Fruit fly (Drosophila melanogaster): Measurements from ENCODE around the gene twy.
A peak's percentile ranks its signal among the peaks of the same experiment; 100 is the strongest.

Gene twy

DNA sequence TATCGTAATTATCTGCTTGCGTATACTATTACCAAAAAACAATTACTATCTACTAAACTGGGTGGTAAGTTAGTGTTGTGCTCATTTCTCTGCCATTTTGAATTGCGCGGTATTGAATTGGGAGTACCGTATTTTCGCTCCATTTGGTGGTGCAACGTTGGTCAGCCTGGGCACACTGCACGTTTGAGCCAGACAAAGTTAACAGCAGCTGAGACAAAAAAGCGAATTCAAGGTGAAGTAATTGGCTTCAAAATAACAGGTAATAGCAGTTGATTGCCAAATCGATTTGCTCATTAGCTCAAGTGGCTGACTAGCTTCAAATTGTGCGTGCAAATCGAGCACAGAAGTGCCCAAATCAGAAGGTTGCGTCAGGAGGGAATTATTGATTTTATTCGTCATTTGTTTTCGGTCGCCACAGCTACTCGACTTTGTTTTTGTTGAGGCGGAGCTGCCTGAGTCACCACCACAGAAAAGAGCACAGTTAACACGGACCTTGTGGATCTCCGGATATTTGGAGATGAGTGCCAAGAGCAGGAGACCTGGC is 2.4 kb upstream of the twy start, which contains the start of gene Klp68D:
Gene Klp68D (plus strand): TSS at position 175 of the 544 bp plus-strand sequence.
- no peak for TF ChIP-seq h (GFP tag; optimal IDR thresholded peaks at IDR 0.05)
- TF ChIP-seq sage (GFP tag; optimal IDR thresholded peaks at IDR 0.05) = no peak
- no peak for TF ChIP-seq tai (GFP tag; optimal IDR thresholded peaks at IDR 0.05)
- no peak for TF ChIP-seq woc (GFP tag; optimal IDR thresholded peaks at IDR 0.05)
- TF ChIP-seq pan (optimal IDR thresholded peaks at IDR 0.05) = no peak
- no peak for TF ChIP-seq dsf (GFP tag; optimal IDR thresholded peaks at IDR 0.05; ENCODE audit: borderline replicate concordance)

DNA sequence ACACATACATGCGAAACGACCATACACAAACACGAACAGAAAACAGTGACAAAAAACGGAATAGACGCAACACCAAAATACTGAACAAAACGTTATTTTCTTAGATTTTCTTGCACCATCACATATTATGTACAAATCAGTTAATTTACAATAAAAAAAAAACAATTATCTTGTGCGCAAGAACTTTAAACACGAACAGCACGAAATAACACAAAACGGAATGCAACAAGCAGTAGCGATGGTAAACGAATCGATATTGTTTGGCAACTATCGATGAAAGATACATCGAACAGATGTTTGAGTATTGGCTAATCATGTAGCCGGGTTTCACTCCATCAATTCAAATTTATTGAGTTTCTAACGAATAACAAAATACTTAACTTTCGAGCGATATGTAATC is 3.3 kb downstream of the twy start, which contains the start of gene Pi3K68D:
Gene Pi3K68D (minus strand): TSS at position 241 of the 400 bp plus-strand sequence.
- TF ChIP-seq CG9705 (GFP tag; optimal IDR thresholded peaks at IDR 0.05) (peak; percentile 23), CG32264 (GFP tag; optimal IDR thresholded peaks at IDR 0.05) (peak; percentile 19), Vsx2 (GFP tag; optimal IDR thresholded peaks at IDR 0.05; ENCODE audit: partially characterized antibody) (no peak), rgr (GFP tag; optimal IDR thresholded peaks at IDR 0.05) (no peak), usp (GFP tag; optimal IDR thresholded peaks at IDR 0.05) (no peak), OdsH (GFP tag; optimal IDR thresholded peaks at IDR 0.05) (peak; percentile 11), Mio (GFP tag; optimal IDR thresholded peaks at IDR 0.05) (no peak), Myc (optimal IDR thresholded peaks at IDR 0.05) (peak; percentile 14), psq (GFP tag; optimal IDR thresholded peaks at IDR 0.05) (peak; percentile 95), dmrt93B (GFP tag; optimal IDR thresholded peaks at IDR 0.05) (no peak), ey (GFP tag; optimal IDR thresholded peaks at IDR 0.05) (peak; percentile 4), Hr83 (GFP tag; optimal IDR thresholded peaks at IDR 0.05; ENCODE audit: poor library complexity, severe bottlenecking) (peak; percentile 28)

DNA sequence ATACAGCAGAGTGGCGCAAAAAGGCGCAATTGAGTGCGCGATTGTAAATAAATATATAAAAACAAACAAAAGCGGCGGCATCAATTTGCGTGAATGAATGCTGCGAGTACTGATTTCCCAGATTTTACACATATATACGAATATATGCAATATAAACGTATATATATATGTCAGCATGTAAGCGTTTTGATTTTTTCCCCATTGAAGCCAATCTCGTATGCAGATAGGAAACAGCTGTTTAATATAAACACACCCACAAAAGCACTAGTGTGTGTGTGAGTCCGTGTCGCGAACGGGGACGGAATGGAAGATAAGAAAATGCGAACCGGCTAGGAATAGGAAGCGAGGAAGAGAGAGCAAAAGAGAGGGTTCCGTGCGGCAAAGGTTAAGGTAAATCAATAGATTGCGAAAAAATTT is 4.1 kb downstream of the twy start:
- TF ChIP-seq dmrt93B (GFP tag; optimal IDR thresholded peaks at IDR 0.05) (no peak), Vsx2 (GFP tag; optimal IDR thresholded peaks at IDR 0.05; ENCODE audit: partially characterized antibody) (no peak), N (GFP tag; optimal IDR thresholded peaks at IDR 0.05) (no peak), h (GFP tag; optimal IDR thresholded peaks at IDR 0.05) (no peak), CG9705 (GFP tag; optimal IDR thresholded peaks at IDR 0.05) (no peak), sv (GFP tag; optimal IDR thresholded peaks at IDR 0.05) (no peak), Dfd (GFP tag; optimal IDR thresholded peaks at IDR 0.05) (no peak), Myc (optimal IDR thresholded peaks at IDR 0.05) (no peak), HLH106 (tag; optimal IDR thresholded peaks at IDR 0.05) (no peak), psq (GFP tag; optimal IDR thresholded peaks at IDR 0.05) (peak; percentile 87), foxo (GFP tag; optimal IDR thresholded peaks at IDR 0.05) (peak in 1 of 2 experiments; percentile 12), sage (GFP tag; optimal IDR thresholded peaks at IDR 0.05) (peak; percentile 42), lola (GFP tag; optimal IDR thresholded peaks at IDR 0.05) (no peak), Dif (GFP tag; optimal IDR thresholded peaks at IDR 0.05; ENCODE audit: partially characterized antibody) (no peak), CrebA (GFP tag; optimal IDR thresholded peaks at IDR 0.05; ENCODE audit: borderline replicate concordance) (no peak), dsf (GFP tag; optimal IDR thresholded peaks at IDR 0.05; ENCODE audit: borderline replicate concordance) (no peak), Rel (GFP tag; optimal IDR thresholded peaks at IDR 0.05) (peak; percentile 10), Rel (tag; optimal IDR thresholded peaks at IDR 0.05) (peak; percentile 35), woc (GFP tag; optimal IDR thresholded peaks at IDR 0.05) (no peak), tai (GFP tag; optimal IDR thresholded peaks at IDR 0.05) (no peak), Sp1 (GFP tag; optimal IDR thresholded peaks at IDR 0.05) (no peak), Jra (GFP tag; optimal IDR thresholded peaks at IDR 0.05) (no peak)

DNA sequence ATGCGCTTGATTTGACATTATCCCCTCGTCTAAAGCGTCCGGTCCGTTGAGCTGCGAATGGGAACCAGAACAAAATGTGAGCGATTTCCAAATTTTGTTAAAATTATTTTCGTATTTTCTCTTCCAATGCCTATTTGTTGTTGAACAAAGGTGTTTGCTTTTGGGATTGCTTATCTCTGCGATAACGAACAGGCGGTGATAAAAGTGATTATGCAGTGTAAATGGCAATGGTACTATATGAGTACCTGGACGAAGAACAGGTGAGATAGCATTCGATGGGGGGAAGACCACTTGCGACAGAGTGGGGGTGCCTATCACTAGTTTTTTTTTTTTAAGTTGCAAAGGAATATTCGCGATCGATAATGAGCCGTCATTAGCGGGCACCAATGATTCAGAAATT is 4.9 kb downstream of the twy start:
- TF ChIP-seq brk (GFP tag; optimal IDR thresholded peaks at IDR 0.05) (no peak), CG32264 (GFP tag; optimal IDR thresholded peaks at IDR 0.05) (no peak), N (GFP tag; optimal IDR thresholded peaks at IDR 0.05) (no peak), br (GFP tag; optimal IDR thresholded peaks at IDR 0.05) (peak; percentile 44), dsf (GFP tag; optimal IDR thresholded peaks at IDR 0.05; ENCODE audit: borderline replicate concordance) (no peak), rgr (GFP tag; optimal IDR thresholded peaks at IDR 0.05) (peak; percentile 54), Hr83 (GFP tag; optimal IDR thresholded peaks at IDR 0.05; ENCODE audit: poor library complexity, severe bottlenecking) (peak; percentile 62), ey (GFP tag; optimal IDR thresholded peaks at IDR 0.05) (no peak), Mio (GFP tag; optimal IDR thresholded peaks at IDR 0.05) (no peak), sage (GFP tag; optimal IDR thresholded peaks at IDR 0.05) (no peak), Hr78 (GFP tag; optimal IDR thresholded peaks at IDR 0.05) (no peak), h (GFP tag; optimal IDR thresholded peaks at IDR 0.05) (peak; percentile 40), CG9705 (GFP tag; optimal IDR thresholded peaks at IDR 0.05) (no peak), pan (optimal IDR thresholded peaks at IDR 0.05) (no peak), Jra (GFP tag; optimal IDR thresholded peaks at IDR 0.05) (no peak), Dif (GFP tag; optimal IDR thresholded peaks at IDR 0.05; ENCODE audit: partially characterized antibody) (no peak), Rel (GFP tag; optimal IDR thresholded peaks at IDR 0.05) (peak; percentile 10), Rel (tag; optimal IDR thresholded peaks at IDR 0.05) (peak; percentile 85), usp (GFP tag; optimal IDR thresholded peaks at IDR 0.05) (no peak), sv (GFP tag; optimal IDR thresholded peaks at IDR 0.05) (no peak), jim (GFP tag; optimal IDR thresholded peaks at IDR 0.05) (no peak), dl (GFP tag; optimal IDR thresholded peaks at IDR 0.05; ENCODE audit: insufficient read depth in 1 of 2, partially characterized antibody in 2 of 2) (no peak), Vsx2 (GFP tag; optimal IDR thresholded peaks at IDR 0.05; ENCODE audit: partially characterized antibody) (no peak), psq (GFP tag; optimal IDR thresholded peaks at IDR 0.05) (peak; percentile 48), foxo (GFP tag; optimal IDR thresholded peaks at IDR 0.05) (peak in 1 of 2 experiments; percentile 8), Hnf4 (GFP tag; optimal IDR thresholded peaks at IDR 0.05) (no peak), lola (GFP tag; optimal IDR thresholded peaks at IDR 0.05) (no peak), GATAd (GFP tag; optimal IDR thresholded peaks at IDR 0.05) (no peak), tai (GFP tag; optimal IDR thresholded peaks at IDR 0.05) (no peak), OdsH (GFP tag; optimal IDR thresholded peaks at IDR 0.05) (peak; percentile 25), woc (GFP tag; optimal IDR thresholded peaks at IDR 0.05) (no peak), Sp1 (GFP tag; optimal IDR thresholded peaks at IDR 0.05) (no peak)

Data from whole organism, wandering third instar larva.